Worm (Caenorhabditis elegans): ENCODE results near the gene T01D1.4.
A peak's percentile ranks its signal among the peaks of the same experiment; 100 is the strongest.

The T01D1.4 gene

DNA sequence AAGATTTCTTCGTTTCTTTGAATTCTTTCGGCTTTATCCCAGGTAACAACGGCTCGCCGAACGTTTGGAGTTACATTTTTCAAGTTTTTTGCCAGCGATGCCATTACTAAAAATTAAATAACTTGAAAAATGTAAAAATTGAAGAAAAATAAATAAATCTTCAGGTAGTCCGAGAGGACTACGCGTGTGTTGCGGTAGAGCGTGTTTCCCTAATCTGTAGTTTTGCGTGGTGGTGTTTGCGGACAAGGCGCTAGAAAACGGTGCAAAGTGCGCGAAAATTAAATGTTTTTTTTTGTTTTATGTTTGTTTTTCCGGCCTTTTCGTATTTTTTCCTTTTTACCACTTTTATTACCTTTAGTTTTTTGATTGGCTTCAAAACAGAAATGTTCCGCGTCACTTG, 23.0 kb downstream of the T01D1.4 start, which contains the start of gene mrpl-28 (continued):
- TF ChIP-seq lin-35 (GFP tag; optimal IDR thresholded peaks at IDR 0.05) = peak; percentile 95 to 98
- TF ChIP-seq rnt-1 (tag; optimal IDR thresholded peaks at IDR 0.05) = peak; percentile 97
- TF ChIP-seq sox-4 (tag; optimal IDR thresholded peaks at IDR 0.05) = peak; percentile 84
- TF ChIP-seq hlh-17 (GFP tag; optimal IDR thresholded peaks at IDR 0.05; ENCODE audit: borderline replicate concordance) = no peak
- TF ChIP-seq unc-86 (tag; optimal IDR thresholded peaks at IDR 0.05) = peak; percentile 96
- peak; percentile 92 for TF ChIP-seq ceh-88 (GFP tag; IDR thresholded peaks at IDR 0.05)
- peak; percentile 95 for TF ChIP-seq lin-39 (tag; optimal IDR thresholded peaks at IDR 0.05)
- peak; percentile 90 for TF ChIP-seq C04F5.9 (tag; optimal IDR thresholded peaks at IDR 0.05)
- TF ChIP-seq nhr-84 (tag; optimal IDR thresholded peaks at IDR 0.05) = no peak
- no peak for TF ChIP-seq sptf-1 (tag; optimal IDR thresholded peaks at IDR 0.05)

ce11 chrII:152283-152682, 26.6 kb downstream of the T01D1.4 start, which contains the start of gene T25D3.3:
Gene T25D3.3 (plus strand): TSS chrII:152583.
- TF ChIP-seq lin-35 (GFP tag; optimal IDR thresholded peaks at IDR 0.05) = no peak
- TF ChIP-seq ceh-82 (tag; optimal IDR thresholded peaks at IDR 0.05) = no peak
- no peak for TF ChIP-seq nhr-20 (tag; optimal IDR thresholded peaks at IDR 0.05)

DNA sequence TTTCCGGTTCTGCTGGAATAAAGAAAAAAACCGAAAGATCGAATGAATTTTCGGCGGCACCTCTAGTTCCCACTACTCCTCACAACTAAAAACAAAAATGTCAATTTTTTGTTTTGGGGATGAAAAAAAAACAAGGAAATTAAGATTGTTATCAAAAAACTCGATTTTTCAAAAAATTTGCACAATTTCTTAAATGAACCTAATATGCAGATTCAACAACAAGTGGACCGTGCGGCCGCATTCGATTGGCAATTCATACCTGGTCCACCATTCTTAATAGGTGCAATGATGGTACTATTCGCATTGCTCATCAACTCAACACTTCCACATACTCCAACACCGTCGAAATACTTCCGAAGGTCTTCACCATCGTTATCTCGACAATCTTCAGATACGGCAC, 27.4 kb downstream of the T01D1.4 start:
- TF ChIP-seq ceh-63 (GFP tag; optimal IDR thresholded peaks at IDR 0.05) (no peak), nhr-237 (tag; optimal IDR thresholded peaks at IDR 0.05) (no peak), pag-3 (tag; optimal IDR thresholded peaks at IDR 0.05; ENCODE audit: borderline replicate concordance, insufficient read depth) (no peak), lin-14 (GFP tag; optimal IDR thresholded peaks at IDR 0.05) (no peak), mdl-1 (tag; optimal IDR thresholded peaks at IDR 0.05) (no peak), snpc-4 (tag; optimal IDR thresholded peaks at IDR 0.05) (no peak), nhr-19 (GFP tag; conservative IDR thresholded peaks at IDR 0.05) (no peak), lin-13 (GFP tag; optimal IDR thresholded peaks at IDR 0.05) (no peak)

DNA sequence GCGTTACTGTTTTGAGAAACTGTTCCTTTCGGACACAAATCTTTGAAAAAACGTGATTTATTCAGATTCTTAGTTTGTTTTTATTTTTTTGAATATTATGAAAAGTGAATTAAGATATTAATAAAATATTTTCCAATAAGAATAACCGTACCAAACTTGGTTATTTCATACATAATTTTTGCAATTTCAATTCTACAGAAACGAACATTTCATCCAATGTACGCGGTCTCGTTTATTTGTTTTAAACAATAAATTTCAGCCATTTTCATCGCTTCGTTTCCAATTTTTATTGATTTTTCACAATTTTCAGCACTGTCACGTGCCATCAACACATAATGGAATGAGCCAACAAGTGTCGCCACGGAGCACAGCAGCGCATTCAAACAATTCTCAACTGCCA, 32.0 kb downstream of the T01D1.4 start, which contains the start of gene T25D3.4:
T25D3.4 (plus strand) TSS at position 301 of the 400 bp plus-strand sequence.
- TF ChIP-seq lsy-2 (tag; optimal IDR thresholded peaks at IDR 0.05) (peak in 1 of 2 experiments; percentile 49), pag-3 (tag; optimal IDR thresholded peaks at IDR 0.05; ENCODE audit: borderline replicate concordance, insufficient read depth) (no peak), unc-30 (tag; optimal IDR thresholded peaks at IDR 0.05) (no peak), nhr-90 (tag; optimal IDR thresholded peaks at IDR 0.05; ENCODE audit: poor library complexity) (peak; percentile 4), lin-35 (GFP tag; optimal IDR thresholded peaks at IDR 0.05) (peak in 1 of 2 experiments; percentile 23), pax-3 (tag; optimal IDR thresholded peaks at IDR 0.05) (peak; percentile 48)

DNA sequence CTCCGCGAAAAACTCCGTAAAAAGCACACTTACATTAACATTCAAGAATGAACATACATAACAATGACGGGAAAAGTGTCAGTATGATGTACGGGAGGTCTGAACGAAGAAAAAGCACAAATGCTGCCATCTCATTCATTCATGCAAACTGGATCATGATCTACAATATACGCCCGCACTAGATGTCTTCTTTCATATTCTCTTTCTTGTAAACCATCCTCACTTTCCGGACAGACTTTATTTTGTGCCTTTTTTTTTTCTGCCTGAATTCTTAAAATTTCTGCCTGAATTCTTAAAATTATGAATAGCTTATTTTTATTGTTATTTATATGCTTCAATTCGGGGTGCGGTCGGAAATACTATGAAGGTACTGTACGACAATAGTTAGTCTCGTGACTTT, 43.7 kb downstream of the T01D1.4 start, which contains the start of gene K10B4.1:
K10B4.1 (plus strand) TSS at position 301 of the 400 bp plus-strand sequence.
- TF ChIP-seq pqm-1 (tag; optimal IDR thresholded peaks at IDR 0.05) = no peak
- no peak for TF ChIP-seq ets-5 (GFP tag; IDR thresholded peaks at IDR 0.05)
- peak; percentile 0 for TF ChIP-seq nhr-85 (tag)
- no peak for TF ChIP-seq sup-37 (GFP tag; optimal IDR thresholded peaks at IDR 0.05)

DNA sequence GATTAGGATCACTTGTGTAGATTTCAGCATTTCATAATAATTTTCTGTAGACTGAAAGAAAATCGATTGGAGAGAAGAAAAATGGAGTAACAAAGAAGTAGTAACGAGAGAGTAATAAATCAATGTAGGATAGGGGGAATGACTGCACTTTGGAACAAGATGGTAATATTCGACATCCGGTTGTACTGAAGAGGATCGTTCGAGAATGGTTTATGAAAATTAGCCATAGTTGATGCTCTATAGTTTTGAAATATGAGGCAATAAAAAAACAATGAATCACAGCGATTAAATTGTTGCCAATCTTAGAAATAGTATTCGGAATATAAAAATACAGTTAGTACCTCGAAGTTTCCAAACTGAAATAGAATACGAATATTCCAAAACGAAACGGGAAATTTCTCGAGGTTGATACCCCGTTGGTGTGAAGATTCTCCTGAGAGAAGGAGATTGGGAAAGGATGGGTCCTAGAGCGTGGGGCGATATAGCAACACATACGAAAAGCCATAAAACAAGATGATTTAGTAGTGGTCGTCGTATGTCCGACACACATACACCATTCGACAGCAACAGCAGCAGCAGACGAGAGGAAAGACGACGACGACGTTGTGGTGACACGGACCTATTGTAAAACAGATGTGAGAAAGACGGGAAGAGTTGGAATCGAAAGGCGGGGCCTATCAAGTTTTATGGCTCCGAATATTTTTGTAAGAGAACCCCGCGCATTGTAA, 45.2 kb downstream of the T01D1.4 start, which contains the start of gene cwn-1:
cwn-1 (minus strand) TSS at position 51 of the 728 bp plus-strand sequence.
- TF ChIP-seq dsc-1 (tag; optimal IDR thresholded peaks at IDR 0.05) = peak; percentile 78
- peak; percentile 42 for TF ChIP-seq fkh-4 (tag; optimal IDR thresholded peaks at IDR 0.05; ENCODE audit: borderline replicate concordance)
- no peak for TF ChIP-seq mep-1 (tag; optimal IDR thresholded peaks at IDR 0.05)

Data from whole organism, L1 larva.